Worm (Caenorhabditis elegans): ENCODE results near the gene lmd-4.

- TF ChIP-seq klf-2 (GFP tag; conservative IDR thresholded peaks at IDR 0.05), result no peak
- no peak for TF ChIP-seq med-1 (GFP tag; optimal IDR thresholded peaks at IDR 0.05; ENCODE audit: insufficient read depth)
- TF ChIP-seq ref-1 (GFP tag; conservative IDR thresholded peaks at IDR 0.05), result no peak
- no peak for TF ChIP-seq flt-1 (GFP tag; IDR thresholded peaks at IDR 0.05)
- no peak for TF ChIP-seq tab-1 (GFP tag; IDR thresholded peaks at IDR 0.05)
- no peak for TF ChIP-seq ztf-23 (GFP tag; IDR thresholded peaks at IDR 0.05)
These were observed 10.1 kb upstream of the lmd-4 start, which contains the start of gene F10G2.2 for ce11 chrV:7330868-7331267.
